Worm (Caenorhabditis elegans) whole organism, young adult: ENCODE data around the gene vha-19.

Experiments used
- C06A6.2 ChIP-seq: fragments of 200-800 bp; sonication (Bioruptor generic); conservative IDR thresholded peaks from 2 replicates; pipeline ENCODE4 v1.3.6; 2022; ENCODE audit warnings: missing genetic modification characterization, missing compliant biosample characterization
- F22D6.2 ChIP-seq: sonication (generic microtip); optimal IDR thresholded peaks from 2 replicates; lab custom pipeline; 2016; ENCODE audit warnings: mild to moderate bottlenecking, missing genetic modification characterization, missing compliant biosample characterization
- F23B12.7 ChIP-seq: sonication (generic microtip); optimal IDR thresholded peaks from 2 replicates; lab custom pipeline; 2017; ENCODE audit warnings: missing genetic modification characterization, mild to moderate bottlenecking, missing compliant biosample characterization, antibody characterized with exemption, moderate library complexity; ENCODE audit not compliant: insufficient read depth
- F39B2.1 ChIP-seq: fragments of 200-800 bp; sonication (Bioruptor generic); IDR thresholded peaks from 2 replicates; pipeline ENCODE4 v1.3.6; 2022; ENCODE audit warnings: missing genetic modification reagents, missing genetic modification characterization, missing compliant biosample characterization
- F49E8.2 ChIP-seq: sonication (generic microtip); optimal IDR thresholded peaks from 3 replicates; lab custom pipeline; 2017; ENCODE audit warnings: missing genetic modification characterization, mild to moderate bottlenecking, missing compliant biosample characterization, antibody characterized with exemption, moderate library complexity; ENCODE audit not compliant: insufficient read depth
- F57A8.1 ChIP-seq: fragments of 200-800 bp; sonication (Bioruptor generic); optimal IDR thresholded peaks from 2 replicates; lab custom pipeline; 2018; ENCODE audit warnings: mild to moderate bottlenecking, missing genetic modification characterization, moderate library complexity, missing compliant biosample characterization
- F57C9.4 ChIP-seq: sonication (generic microtip); optimal IDR thresholded peaks from 2 replicates; lab custom pipeline; 2017; ENCODE audit warnings: mild to moderate bottlenecking, missing genetic modification characterization, missing compliant biosample characterization
- K11D2.4 ChIP-seq: fragments of 200-800 bp; sonication (Bioruptor generic); IDR thresholded peaks from 2 replicates; pipeline ENCODE4 v1.3.6; 2022; ENCODE audit warnings: missing genetic modification reagents, missing genetic modification characterization, missing compliant biosample characterization
- K12H6.12 ChIP-seq: fragments of 200-800 bp; sonication (Bioruptor generic); optimal IDR thresholded peaks from 2 replicates; lab custom pipeline; 2018; ENCODE audit warnings: mild to moderate bottlenecking, missing genetic modification characterization, missing compliant biosample characterization
- T07F8.4 ChIP-seq: sonication (generic microtip); optimal IDR thresholded peaks from 2 replicates; lab custom pipeline; 2016; ENCODE audit warnings: mild to moderate bottlenecking, missing genetic modification characterization, moderate library complexity, missing compliant biosample characterization
- T26A5.8 ChIP-seq: sonication (generic microtip); optimal IDR thresholded peaks from 2 replicates; lab custom pipeline; 2016; ENCODE audit warnings: missing genetic modification characterization, missing compliant biosample characterization
- Y53F4B.3 ChIP-seq: fragments of 200-800 bp; sonication (Bioruptor generic); IDR thresholded peaks from 2 replicates; pipeline ENCODE4 v1.3.6; 2022; ENCODE audit warnings: missing genetic modification reagents, missing genetic modification characterization, missing compliant biosample characterization
- ZK185.1 ChIP-seq: sonication (generic microtip); optimal IDR thresholded peaks from 2 replicates; lab custom pipeline; 2016; ENCODE audit warnings: mild to moderate bottlenecking, missing genetic modification characterization, missing compliant biosample characterization; ENCODE audit not compliant: poor library complexity, severe bottlenecking
- ama-1 ChIP-seq, 3 experiments: fragments of 150-350 bp in 1 of 3; sonication (generic microtip) in 2 of 3; optimal IDR thresholded peaks; 2 replicates each; lab custom pipeline; 2014 to 2018; ENCODE audit warnings: missing biosample characterization in 2 of 3, missing genetic modification characterization in 2 of 3, missing genetic modification reagents in 2 of 3
- aptf-2 ChIP-seq: fragments of 200-800 bp; sonication (Bioruptor generic); conservative IDR thresholded peaks from 2 replicates; pipeline ENCODE4 v1.3.6; 2022; ENCODE audit warnings: missing genetic modification reagents, missing genetic modification characterization, missing compliant biosample characterization
- aptf-3 ChIP-seq: fragments of 200-800 bp; sonication (Bioruptor generic); IDR thresholded peaks from 2 replicates; pipeline ENCODE4 v1.3.6; 2022; ENCODE audit warnings: missing genetic modification characterization, missing compliant biosample characterization
- attf-6 ChIP-seq: fragments of 200-800 bp; sonication (Bioruptor generic); IDR thresholded peaks from 2 replicates; pipeline ENCODE4 v1.3.6; 2022; ENCODE audit warnings: missing genetic modification reagents, missing genetic modification characterization, missing compliant biosample characterization
- bed-2 ChIP-seq: fragments of 200-800 bp; sonication (Bioruptor generic); IDR thresholded peaks from 2 replicates; pipeline ENCODE4 v1.3.6; 2022; ENCODE audit warnings: missing genetic modification reagents, missing genetic modification characterization, missing compliant biosample characterization
- cebp-1 ChIP-seq, 2 experiments: fragments of 200-800 bp in 1 of 2; sonication (Bioruptor generic) in 1 of 2; sonication (generic microtip) in 1 of 2; IDR thresholded peaks in 1 of 2; optimal IDR thresholded peaks in 1 of 2; 2 replicates each; pipeline versions ENCODE4 v1.3.6 to Lab custom; 2017 to 2022; ENCODE audit warnings: missing compliant biosample characterization in 2 of 2, missing genetic modification characterization in 2 of 2, mild to moderate bottlenecking in 1 of 2, missing genetic modification reagents in 1 of 2, moderate library complexity in 1 of 2
- cebp-2 ChIP-seq: fragments of 200-800 bp; sonication (Bioruptor generic); IDR thresholded peaks from 2 replicates; pipeline ENCODE4 v1.3.6; 2022; ENCODE audit warnings: missing genetic modification characterization, missing compliant biosample characterization
- ceh-100 ChIP-seq: fragments of 200-800 bp; sonication (Bioruptor generic); IDR thresholded peaks from 2 replicates; pipeline ENCODE4 v1.3.6; 2022; ENCODE audit warnings: missing genetic modification reagents, missing genetic modification characterization, missing compliant biosample characterization
- ceh-40 ChIP-seq: fragments of 200-800 bp; sonication (Bioruptor generic); IDR thresholded peaks from 2 replicates; pipeline ENCODE4 v1.3.6; 2022; ENCODE audit warnings: missing genetic modification characterization, missing compliant biosample characterization
- egrh-3 ChIP-seq: fragments of 200-800 bp; sonication (Bioruptor generic); IDR thresholded peaks from 2 replicates; pipeline ENCODE4 v1.3.6; 2022; ENCODE audit warnings: missing genetic modification reagents, missing genetic modification characterization, missing compliant biosample characterization
- hrde-1 ChIP-seq: sonication (generic microtip); optimal IDR thresholded peaks from 2 replicates; lab custom pipeline; 2016; ENCODE audit warnings: missing genetic modification characterization, mild to moderate bottlenecking, missing compliant biosample characterization, moderate library complexity, missing genotype, missing genetic modification reagents, borderline replicate concordance
- let-526 ChIP-seq: fragments of 200-800 bp; sonication (Bioruptor generic); IDR thresholded peaks from 2 replicates; pipeline ENCODE4 v1.3.6; 2022; ENCODE audit warnings: missing genetic modification reagents, missing genetic modification characterization, missing compliant biosample characterization
- lsl-1 ChIP-seq: fragments of 200-800 bp; sonication (Bioruptor generic); optimal IDR thresholded peaks from 2 replicates; lab custom pipeline; 2018; ENCODE audit warnings: mild to moderate bottlenecking, missing genetic modification characterization, moderate library complexity, missing compliant biosample characterization
- lsy-27 ChIP-seq: sonication (generic microtip); optimal IDR thresholded peaks from 2 replicates; lab custom pipeline; 2017; ENCODE audit warnings: missing genetic modification characterization, mild to moderate bottlenecking, missing compliant biosample characterization, antibody characterized with exemption, missing genotype, borderline replicate concordance; ENCODE audit not compliant: insufficient read depth
- madf-3 ChIP-seq: fragments of 200-800 bp; sonication (Bioruptor generic); IDR thresholded peaks from 2 replicates; pipeline ENCODE4 v1.3.6; 2022; ENCODE audit warnings: missing genetic modification reagents, missing genetic modification characterization, missing compliant biosample characterization
- madf-6 ChIP-seq: fragments of 200-800 bp; sonication (Bioruptor generic); IDR thresholded peaks from 2 replicates; pipeline ENCODE4 v1.3.6; 2022; ENCODE audit warnings: missing genetic modification reagents, missing genetic modification characterization, missing compliant biosample characterization
- madf-8 ChIP-seq: fragments of 200-800 bp; sonication (Bioruptor generic); conservative IDR thresholded peaks from 2 replicates; pipeline ENCODE4 v1.3.6; 2022; ENCODE audit warnings: missing genetic modification reagents, missing genetic modification characterization, missing compliant biosample characterization
- nfyb-1 ChIP-seq: fragments of 200-800 bp; sonication (Bioruptor generic); IDR thresholded peaks from 2 replicates; pipeline ENCODE4 v1.3.6; 2022; ENCODE audit warnings: missing genetic modification reagents, missing genetic modification characterization, missing compliant biosample characterization
- nhr-179 ChIP-seq: sonication (generic microtip); optimal IDR thresholded peaks from 2 replicates; lab custom pipeline; 2016; ENCODE audit warnings: mild to moderate bottlenecking, missing genetic modification characterization, missing compliant biosample characterization
- rec-8 ChIP-seq, 2 experiments: sonication (generic microtip); optimal IDR thresholded peaks; 2 replicates each; lab custom pipeline; 2016; ENCODE audit warnings: mild to moderate bottlenecking in 2 of 2, missing genetic modification characterization in 2 of 2, missing genetic modification reagents in 2 of 2, missing genotype in 2 of 2, missing biosample characterization in 1 of 2, missing compliant biosample characterization in 1 of 2, moderate library complexity in 1 of 2
- sdz-38 ChIP-seq: sonication (generic microtip); optimal IDR thresholded peaks from 2 replicates; lab custom pipeline; 2016; ENCODE audit warnings: missing genotype, missing genetic modification characterization, missing compliant biosample characterization
- tbp1 ChIP-seq: fragments of 200-800 bp; sonication (Bioruptor generic); optimal IDR thresholded peaks from 2 replicates; lab custom pipeline; 2018; ENCODE audit warnings: mild to moderate bottlenecking, missing genetic modification characterization, missing compliant biosample characterization
- tbx-9 ChIP-seq: sonication (generic microtip); optimal IDR thresholded peaks from 2 replicates; lab custom pipeline; 2016; ENCODE audit warnings: borderline replicate concordance, missing genetic modification characterization, inconsistent platforms, missing compliant biosample characterization
- zfh-2 ChIP-seq: fragments of 200-800 bp; sonication (Bioruptor generic); conservative IDR thresholded peaks from 2 replicates; pipeline ENCODE4 v1.3.6; 2022; ENCODE audit warnings: missing genetic modification reagents, missing genetic modification characterization, missing compliant biosample characterization
- ztf-18 ChIP-seq: sonication (generic microtip); optimal IDR thresholded peaks from 2 replicates; lab custom pipeline; 2016; ENCODE audit warnings: missing genotype, mild to moderate bottlenecking, missing genetic modification characterization, missing compliant biosample characterization
- ztf-6 ChIP-seq: fragments of 200-800 bp; sonication (Bioruptor generic); IDR thresholded peaks from 2 replicates; pipeline ENCODE4 v1.3.6; 2022; ENCODE audit warnings: missing genetic modification reagents, missing genetic modification characterization, missing compliant biosample characterization

vha-19 gene

DNA sequence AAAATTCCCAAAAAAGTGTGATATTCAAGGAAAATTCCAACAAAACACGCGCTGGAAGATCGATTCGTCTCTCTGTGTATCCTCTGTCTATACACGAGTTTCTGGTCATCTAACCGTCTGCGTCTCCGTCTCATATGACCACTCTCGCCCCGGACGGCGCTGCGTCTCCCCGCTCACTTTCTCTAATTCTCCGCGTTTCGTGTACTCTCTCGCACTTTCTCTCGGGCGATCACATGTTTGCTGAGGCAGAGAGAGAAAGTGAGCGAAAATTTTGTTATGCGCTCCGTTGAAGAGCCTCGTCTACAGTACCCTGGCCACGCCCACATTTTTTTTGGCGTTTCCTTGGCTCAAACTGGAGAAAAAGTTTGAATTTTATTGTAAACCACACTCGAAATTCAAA, 15.6 kb downstream of the vha-19 start (continued):
- TF ChIP-seq rec-8 (tag; optimal IDR thresholded peaks at IDR 0.05; lab: Kevin White, UChicago) (no peak), let-526 (GFP tag; lab: Robert Waterston, UW) (peak; percentile 83), attf-6 (no peak), lsl-1 (peak; percentile 26), F57A8.1 (GFP tag; lab: Kevin White, UChicago) (no peak), tbp1 (GFP tag; lab: Kevin White, UChicago) (peak; percentile 51), K12H6.12 (peak; percentile 86), F22D6.2 (tag; lab: Kevin White, UChicago) (peak; percentile 48), hrde-1 (tag; lab: Kevin White, UChicago) (no peak), cebp-2 (GFP tag; lab: Robert Waterston, UW) (no peak), C06A6.2 (GFP tag; lab: Robert Waterston, UW) (peak; percentile 66), T26A5.8 (tag; lab: Kevin White, UChicago) (no peak), F57C9.4 (no peak), sdz-38 (tag; lab: Kevin White, UChicago) (no peak), Y53F4B.3 (GFP tag; lab: Robert Waterston, UW) (no peak), zfh-2 (GFP tag; lab: Robert Waterston, UW) (peak; percentile 98), T07F8.4 (no peak), bed-2 (GFP tag; lab: Robert Waterston, UW) (no peak), nfyb-1 (GFP tag; lab: Robert Waterston, UW) (peak; percentile 82), lsy-27 (tag; lab: Kevin White, UChicago) (no peak), ZK185.1 (tag; lab: Kevin White, UChicago) (peak; percentile 46), egrh-3 (GFP tag; lab: Robert Waterston, UW) (0 out of 2 replicates have a peak, but pooled peaks have one; percentile 23), aptf-2 (GFP tag; lab: Robert Waterston, UW) (no peak), madf-6 (GFP tag; lab: Robert Waterston, UW) (peak; percentile 18; the same call in 1 of the 2 replicates), ztf-6 (GFP tag; lab: Robert Waterston, UW) (no peak), F49E8.2 (tag; lab: Kevin White, UChicago) (no peak), ceh-40 (GFP tag; lab: Robert Waterston, UW) (no peak), madf-3 (GFP tag; lab: Robert Waterston, UW) (no peak), tbx-9 (no peak), madf-8 (no peak), cebp-1 (GFP tag; IDR thresholded peaks at IDR 0.05; lab: Robert Waterston, UW) (peak; percentile 64), cebp-1 (tag; optimal IDR thresholded peaks at IDR 0.05; lab: Kevin White, UChicago) (peak; percentile 90), ceh-100 (GFP tag; lab: Robert Waterston, UW) (peak; percentile 31; the same call in 1 of the 2 replicates), nhr-179 (tag; lab: Kevin White, UChicago) (no peak), ama-1 (optimal IDR thresholded peaks at IDR 0.05; lab: Kevin White, UChicago) (no peak), ama-1 (GFP tag; optimal IDR thresholded peaks at IDR 0.05; lab: Kevin White, UChicago) (no peak), aptf-3 (GFP tag; lab: Robert Waterston, UW) (no peak), ztf-18 (tag; lab: Kevin White, UChicago) (peak; percentile 27), K11D2.4 (GFP tag; lab: Robert Waterston, UW) (peak; percentile 85), F39B2.1 (no peak), F23B12.7 (tag; lab: Kevin White, UChicago) (no peak)
